Fruit fly (Drosophila melanogaster) whole organism, embryonic: ENCODE data around the gene dpr18.
A peak's percentile ranks its signal among the peaks of the same experiment; 100 is the strongest.

ENCODE experiments used
- Atf6 ChIP-seq: fragments of 200-800 bp; sonication (Bioruptor generic); IDR thresholded peaks from 2 replicates; pipeline ENCODE4 v1.3.6; 2022; ENCODE audit warnings: missing biosample characterization, missing genetic modification characterization
- Bteb2 ChIP-seq: fragments of 200-800 bp; sonication (Bioruptor generic); optimal IDR thresholded peaks from 2 replicates; lab custom pipeline; 2016; ENCODE audit warnings: missing biosample characterization, missing genetic modification characterization
- CG10366 ChIP-seq: fragments of 200-800 bp; sonication (Bioruptor generic); IDR thresholded peaks from 2 replicates; pipeline ENCODE4 v1.3.6; 2022; ENCODE audit warnings: missing biosample characterization, missing genetic modification characterization
- CG11560 ChIP-seq: fragments of 200-800 bp; sonication (Bioruptor generic); IDR thresholded peaks from 3 replicates; pipeline ENCODE4 v1.3.6; 2022; ENCODE audit warnings: missing biosample characterization, missing genetic modification characterization
- CG15696 ChIP-seq: fragments of 200-800 bp; sonication (Bioruptor generic); optimal IDR thresholded peaks from 2 replicates; lab custom pipeline; 2019; ENCODE audit warnings: missing biosample characterization, mild to moderate bottlenecking, missing genetic modification characterization, moderate library complexity
- CG16813 ChIP-seq: fragments of 200-800 bp; sonication (Bioruptor generic); IDR thresholded peaks from 3 replicates; pipeline ENCODE4 v1.3.6; 2022; ENCODE audit warnings: missing biosample characterization, missing genetic modification characterization; ENCODE audit not compliant: partially characterized antibody
- CG17328 ChIP-seq: fragments of 200-800 bp; sonication (Bioruptor generic); IDR thresholded peaks from 2 replicates; pipeline ENCODE4 v1.3.6; 2022; ENCODE audit warnings: missing biosample characterization, missing genetic modification characterization
- CG17361 ChIP-seq: fragments of 200-800 bp; sonication (Bioruptor generic); IDR thresholded peaks from 3 replicates; pipeline ENCODE4 v1.3.6; 2022; ENCODE audit warnings: missing biosample characterization, missing genetic modification characterization
- CG17829 ChIP-seq: fragments of 200-800 bp; optimal IDR thresholded peaks from 2 replicates; lab custom pipeline; 2019; ENCODE audit warnings: missing biosample characterization, mild to moderate bottlenecking, missing genetic modification characterization, moderate library complexity
- CG1832 ChIP-seq: fragments of 200-800 bp; sonication (Bioruptor generic); optimal IDR thresholded peaks from 2 replicates; lab custom pipeline; 2017; ENCODE audit warnings: missing biosample characterization, mild to moderate bottlenecking, missing genetic modification characterization, inconsistent platforms
- CG18476 ChIP-seq: fragments of 200-800 bp; sonication (Bioruptor generic); optimal IDR thresholded peaks from 2 replicates; lab custom pipeline; 2016; ENCODE audit warnings: missing biosample characterization, mild to moderate bottlenecking, missing genetic modification characterization
- CG18619 ChIP-seq: fragments of 200-800 bp; sonication (Bioruptor generic); optimal IDR thresholded peaks from 3 replicates; lab custom pipeline; 2017; ENCODE audit warnings: missing biosample characterization, mild to moderate bottlenecking, missing genetic modification characterization
- CG2120 ChIP-seq: fragments of 200-800 bp; sonication (Bioruptor generic); optimal IDR thresholded peaks from 3 replicates; lab custom pipeline; 2016; ENCODE audit warnings: missing biosample characterization, missing genetic modification characterization
- CG42726 ChIP-seq: fragments of 200-800 bp; sonication (Bioruptor generic); IDR thresholded peaks from 2 replicates; pipeline ENCODE4 v1.3.6; 2022; ENCODE audit warnings: missing biosample characterization, missing genetic modification characterization; ENCODE audit not compliant: partially characterized antibody
- CG4617 ChIP-seq: fragments of 200-800 bp; sonication (Bioruptor generic); optimal IDR thresholded peaks from 3 replicates; lab custom pipeline; 2016; ENCODE audit warnings: missing biosample characterization, missing genetic modification characterization, borderline replicate concordance
- CG8290 ChIP-seq, 3 experiments: fragments of 200-800 bp; sonication (Bioruptor generic); optimal IDR thresholded peaks; 2 replicates each; lab custom pipeline; 2016 to 2019; ENCODE audit warnings: missing biosample characterization in 3 of 3, missing genetic modification characterization in 3 of 3, mild to moderate bottlenecking in 2 of 3, moderate library complexity in 1 of 3
- Chrac-16 ChIP-seq: fragments of 200-800 bp; sonication (Bioruptor generic); optimal IDR thresholded peaks from 3 replicates; lab custom pipeline; 2016; ENCODE audit warnings: missing biosample characterization, missing genetic modification characterization
- CrebB ChIP-seq: fragments of 200-800 bp; sonication (Bioruptor generic); optimal IDR thresholded peaks from 3 replicates; lab custom pipeline; 2018; ENCODE audit warnings: missing biosample characterization, mild to moderate bottlenecking, missing genetic modification characterization
- Dip3 ChIP-seq: fragments of 200-800 bp; sonication (Bioruptor generic); optimal IDR thresholded peaks from 3 replicates; lab custom pipeline; 2016; ENCODE audit warnings: missing biosample characterization, missing genetic modification characterization
- Doc3 ChIP-seq: fragments of 200-800 bp; sonication (Bioruptor generic); IDR thresholded peaks from 3 replicates; pipeline ENCODE4 v1.3.6; 2022; ENCODE audit warnings: missing biosample characterization, missing genetic modification characterization; ENCODE audit not compliant: partially characterized antibody
- Hr39 ChIP-seq: fragments of >200 bp; optimal IDR thresholded peaks from 2 replicates; lab custom pipeline; 2017
- Hr51 ChIP-seq, 2 experiments: fragments of 200-800 bp; sonication (Bioruptor generic); optimal IDR thresholded peaks; 2 replicates in 1 of 2; 3 replicates in 1 of 2; lab custom pipeline; 2016 to 2018; ENCODE audit warnings: missing biosample characterization in 2 of 2, missing genetic modification characterization in 2 of 2, mild to moderate bottlenecking in 1 of 2, moderate library complexity in 1 of 2
- Jarid2 ChIP-seq: fragments of 200-800 bp; sonication (Bioruptor generic); optimal IDR thresholded peaks from 3 replicates; lab custom pipeline; 2017; ENCODE audit warnings: mild to moderate bottlenecking, missing biosample characterization, missing genetic modification reagents, missing genetic modification characterization
- Meics ChIP-seq: fragments of 200-800 bp; sonication (Bioruptor generic); optimal IDR thresholded peaks from 2 replicates; lab custom pipeline; 2017; ENCODE audit warnings: missing biosample characterization, mild to moderate bottlenecking, missing genetic modification characterization
- Nf-YC ChIP-seq: fragments of 200-800 bp; optimal IDR thresholded peaks from 3 replicates; lab custom pipeline; 2019; ENCODE audit warnings: missing biosample characterization, mild to moderate bottlenecking, missing genetic modification characterization, moderate library complexity
- Side ChIP-seq: fragments of 200-800 bp; sonication (Bioruptor generic); optimal IDR thresholded peaks from 2 replicates; lab custom pipeline; 2016; ENCODE audit warnings: missing biosample characterization, missing genetic modification characterization
- Xrp1 ChIP-seq: fragments of 200-800 bp; sonication (Bioruptor generic); IDR thresholded peaks from 2 replicates; pipeline ENCODE4 v1.3.6; 2022; ENCODE audit warnings: missing biosample characterization, missing genetic modification characterization
- amos ChIP-seq: fragments of 200-800 bp; sonication (Bioruptor generic); IDR thresholded peaks from 2 replicates; pipeline ENCODE4 v1.3.6; 2022; ENCODE audit warnings: missing biosample characterization, missing genetic modification characterization; ENCODE audit not compliant: partially characterized antibody
- ato ChIP-seq: fragments of 200-800 bp; sonication (Bioruptor generic); IDR thresholded peaks from 2 replicates; pipeline ENCODE4 v1.3.6; 2022; ENCODE audit warnings: missing biosample characterization, missing genetic modification characterization; ENCODE audit not compliant: partially characterized antibody
- bbx ChIP-seq: fragments of 200-800 bp; sonication (Bioruptor generic); IDR thresholded peaks from 2 replicates; pipeline ENCODE4 v1.3.6; 2022; ENCODE audit warnings: missing biosample characterization, missing genetic modification characterization; ENCODE audit not compliant: partially characterized antibody
- btn ChIP-seq: fragments of 200-800 bp; sonication (Bioruptor generic); optimal IDR thresholded peaks from 2 replicates; lab custom pipeline; 2016; ENCODE audit warnings: missing biosample characterization, missing genetic modification characterization
- fd102C ChIP-seq: fragments of 200-800 bp; sonication (Bioruptor generic); optimal IDR thresholded peaks from 2 replicates; lab custom pipeline; 2018; ENCODE audit warnings: missing biosample characterization, mild to moderate bottlenecking, missing genetic modification characterization, moderate library complexity
- fru ChIP-seq: fragments of >200 bp; optimal IDR thresholded peaks from 2 replicates; lab custom pipeline; 2017
- gfzf ChIP-seq: fragments of 200-800 bp; sonication (Bioruptor generic); optimal IDR thresholded peaks from 2 replicates; lab custom pipeline; 2016; ENCODE audit warnings: missing biosample characterization, mild to moderate bottlenecking, missing genetic modification characterization, moderate library complexity
- gsb ChIP-seq: fragments of 200-800 bp; sonication (Bioruptor generic); IDR thresholded peaks from 2 replicates; pipeline ENCODE4 v1.3.6; 2022; ENCODE audit warnings: missing biosample characterization, missing genetic modification characterization
- inv ChIP-seq: fragments of 200-800 bp; sonication (Bioruptor generic); IDR thresholded peaks from 2 replicates; pipeline ENCODE4 v1.3.6; 2022; ENCODE audit warnings: missing biosample characterization, missing genetic modification characterization; ENCODE audit not compliant: partially characterized antibody
- kah ChIP-seq: fragments of 200-800 bp; sonication (Bioruptor generic); optimal IDR thresholded peaks from 2 replicates; lab custom pipeline; 2018; ENCODE audit warnings: missing biosample characterization, mild to moderate bottlenecking, missing genetic modification characterization
- lmd ChIP-seq: fragments of 200-800 bp; sonication (Bioruptor generic); IDR thresholded peaks from 2 replicates; pipeline ENCODE4 v1.3.6; 2022; ENCODE audit warnings: missing biosample characterization, missing genetic modification characterization
- mld ChIP-seq: fragments of 200-800 bp; sonication (Bioruptor generic); IDR thresholded peaks from 3 replicates; pipeline ENCODE4 v1.3.6; 2022; ENCODE audit warnings: missing biosample characterization, missing genetic modification characterization; ENCODE audit not compliant: partially characterized antibody
- otp ChIP-seq: fragments of 200-800 bp; sonication (Bioruptor generic); IDR thresholded peaks from 3 replicates; pipeline ENCODE4, ENCODE4 v1.3.6; 2022; ENCODE audit warnings: missing biosample characterization, missing genetic modification characterization
- pita ChIP-seq: fragments of 200-800 bp; sonication (Bioruptor generic); optimal IDR thresholded peaks from 2 replicates; lab custom pipeline; 2017; ENCODE audit warnings: missing biosample characterization, mild to moderate bottlenecking, missing genetic modification characterization
- pzg ChIP-seq: fragments of 200-800 bp; sonication (Bioruptor generic); optimal IDR thresholded peaks from 3 replicates; lab custom pipeline; 2018; ENCODE audit warnings: missing biosample characterization, mild to moderate bottlenecking, missing genetic modification characterization, moderate library complexity
- sens ChIP-seq: fragments of 200-800 bp; sonication (Bioruptor generic); peaks from one replicate; lab custom pipeline; 2016; ENCODE audit warnings: missing biosample characterization, missing genetic modification characterization
- shn ChIP-seq: fragments of 200-800 bp; sonication (Bioruptor generic); optimal IDR thresholded peaks from 3 replicates; lab custom pipeline; 2016; ENCODE audit warnings: missing biosample characterization, missing genetic modification characterization
- sna ChIP-seq: fragments of 200-800 bp; sonication (Bioruptor generic); IDR thresholded peaks from 2 replicates; pipeline ENCODE4 v1.3.6; 2022; ENCODE audit warnings: missing biosample characterization, missing genetic modification characterization; ENCODE audit not compliant: partially characterized antibody
- sob ChIP-seq: fragments of 200-800 bp; sonication (Bioruptor generic); IDR thresholded peaks from 2 replicates; pipeline ENCODE4 v1.3.6; 2022; ENCODE audit warnings: missing biosample characterization, missing genetic modification characterization
- sug ChIP-seq: fragments of 200-800 bp; optimal IDR thresholded peaks from 2 replicates; lab custom pipeline; 2019; ENCODE audit warnings: missing biosample characterization, mild to moderate bottlenecking, missing genetic modification characterization, moderate library complexity
- tx ChIP-seq: fragments of 200-800 bp; sonication (Bioruptor generic); optimal IDR thresholded peaks from 2 replicates; lab custom pipeline; 2016; ENCODE audit warnings: missing biosample characterization, missing genetic modification characterization
- zfh2 ChIP-seq: fragments of 200-800 bp; sonication (Bioruptor generic); optimal IDR thresholded peaks from 2 replicates; lab custom pipeline; 2016; ENCODE audit warnings: missing biosample characterization, missing genetic modification characterization

dpr18 gene

DNA sequence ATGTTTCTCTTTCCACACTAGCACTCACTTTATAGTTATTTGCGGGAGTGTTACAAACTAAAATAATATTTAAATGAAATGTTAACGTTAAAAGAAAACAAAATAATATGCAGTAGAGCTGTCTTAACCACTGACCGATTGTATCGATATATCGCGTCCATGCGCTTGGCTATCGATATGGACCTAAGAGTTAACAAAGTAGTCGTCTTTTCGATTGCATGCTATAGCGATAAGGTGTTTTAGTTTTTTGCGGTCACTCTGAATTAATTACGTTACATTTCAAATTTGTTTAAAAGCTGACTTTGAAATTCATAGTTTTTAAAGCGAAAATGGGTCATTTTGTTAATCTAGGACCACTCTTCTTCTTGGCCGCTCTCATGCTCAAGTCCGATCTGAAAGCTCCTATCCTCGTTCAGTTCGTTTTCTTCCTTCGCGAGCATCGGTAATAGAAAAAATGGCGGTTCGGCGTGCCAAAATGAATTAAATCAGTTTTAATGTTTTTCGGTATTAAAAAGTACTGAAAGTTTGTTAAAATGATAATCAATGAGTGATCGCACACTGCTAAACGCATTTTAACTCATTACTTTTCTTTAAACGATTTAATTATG lies 9.9 kb downstream of the dpr18 start, which contains the start of gene Nipsnap (continued):
- TF ChIP-seq Chrac-16 (GFP tag; lab: Kevin White, UChicago) (no peak), CG17328 (GFP tag; lab: Robert Waterston, UW) (no peak), CG10366 (GFP tag; lab: Robert Waterston, UW) (no peak), amos (GFP tag; lab: Robert Waterston, UW) (peak; percentile 98), CG18619 (GFP tag; lab: Kevin White, UChicago) (no peak), sna (GFP tag; lab: Robert Waterston, UW) (peak; percentile 87), CG8290 (GFP tag; optimal IDR thresholded peaks at IDR 0.05; lab: Kevin White, UChicago) (peak; percentile 8), CG8290 (tag; optimal IDR thresholded peaks at IDR 0.05; lab: Kevin White, UChicago) (no peak), bbx (GFP tag; lab: Robert Waterston, UW) (peak; percentile 98), Xrp1 (no peak), zfh2 (GFP tag; lab: Kevin White, UChicago) (peak; percentile 7), shn (GFP tag; lab: Kevin White, UChicago) (no peak), otp (GFP tag; lab: Robert Waterston, UW) (no peak), inv (GFP tag; lab: Robert Waterston, UW) (peak; percentile 97), tx (GFP tag; lab: Kevin White, UChicago) (no peak), pita (GFP tag; lab: Kevin White, UChicago) (no peak), CG1832 (no peak), sens (GFP tag; lab: Kevin White, UChicago) (peak; percentile 67), Hr51 (GFP tag; optimal IDR thresholded peaks at IDR 0.05; lab: Kevin White, UChicago) (no peak), btn (GFP tag; lab: Kevin White, UChicago) (no peak), CG15696 (no peak), CG42726 (GFP tag; lab: Robert Waterston, UW) (peak; percentile 96; the same call in 1 of the 2 replicates), Side (no peak), Jarid2 (no peak), CG4617 (GFP tag; lab: Kevin White, UChicago) (peak; percentile 40), ato (GFP tag; lab: Robert Waterston, UW) (peak; percentile 98), kah (GFP tag; lab: Kevin White, UChicago) (peak; percentile 4), Nf-YC (peak; percentile 20), Dip3 (peak; percentile 24), fru (lab: Kevin White, UChicago) (no peak), lmd (no peak), Bteb2 (GFP tag; lab: Kevin White, UChicago) (no peak), CG17829 (tag; lab: Kevin White, UChicago) (peak; percentile 20), Atf6 (GFP tag; lab: Robert Waterston, UW) (no peak), CG2120 (GFP tag; lab: Kevin White, UChicago) (peak; percentile 13), Hr39 (lab: Kevin White, UChicago) (no peak), CG11560 (peak; percentile 88; the same call in 1 of the 3 replicates), CG17361 (GFP tag; lab: Robert Waterston, UW) (0 out of 3 replicates have a peak, but pooled peaks have one; percentile 15), sob (GFP tag; lab: Robert Waterston, UW) (no peak), gsb (no peak), mld (GFP tag; lab: Robert Waterston, UW) (peak; percentile 98), pzg (GFP tag; lab: Kevin White, UChicago) (peak; percentile 83), CG18476 (GFP tag; lab: Kevin White, UChicago) (no peak), sug (tag; lab: Kevin White, UChicago) (peak; percentile 8), CrebB (no peak), CG16813 (GFP tag; lab: Robert Waterston, UW) (peak; percentile 97), fd102C (GFP tag; lab: Kevin White, UChicago) (no peak), Meics (GFP tag; lab: Kevin White, UChicago) (no peak), gfzf (GFP tag; lab: Kevin White, UChicago) (peak; percentile 58), Doc3 (peak; percentile 91)
